Fruit fly (Drosophila melanogaster) S2 (cell line): ENCODE results near the gene Diedel2.

Experiments
- CG8478 ChIP-seq: fragments of >200 bp; optimal IDR thresholded peaks from 2 replicates; lab custom pipeline; 2018
- CTCF ChIP-seq, 2 experiments: fragments of >200 bp; optimal IDR thresholded peaks; 2 replicates each; lab custom pipeline; 2018

- no peak for TF ChIP-seq CG8478 (lab: Kevin White, UChicago)
- no peak for TF ChIP-seq CTCF (optimal IDR thresholded peaks at IDR 0.05; lab: Kevin White, UChicago)
These were observed 17.5 kb upstream of the Diedel2 start, which contains the start of gene CG31041 for dm6 chr3R:29590806-29591205.
